Worm (Caenorhabditis elegans): ENCODE results near the gene R02F11.2.

DNA sequence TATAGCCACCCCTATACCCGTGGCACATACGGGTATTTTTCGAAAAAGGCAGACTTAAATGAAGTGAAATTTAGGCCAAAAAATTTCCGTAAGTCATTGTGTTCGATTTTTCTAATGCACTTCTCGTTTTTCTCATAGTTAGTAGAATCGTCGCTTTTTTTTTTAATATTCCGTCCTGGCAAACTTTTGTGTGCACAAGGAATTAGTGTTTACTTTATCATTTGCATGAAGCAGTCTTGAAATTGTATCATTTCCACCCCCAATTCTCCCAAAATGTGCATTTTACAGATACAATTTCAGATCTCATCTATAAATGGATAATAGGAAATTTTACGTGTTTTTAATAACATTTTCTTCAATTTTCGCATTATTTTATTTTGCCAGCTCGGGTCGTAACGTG lies 44.1 kb upstream of the R02F11.2 start, which contains the start of gene C18G1.6:
- TF ChIP-seq nhr-102 (tag; optimal IDR thresholded peaks at IDR 0.05) = no peak
- no peak for TF ChIP-seq madf-5 (GFP tag; IDR thresholded peaks at IDR 0.05)
- TF ChIP-seq pqm-1 (tag; optimal IDR thresholded peaks at IDR 0.05) = no peak

Measured in whole organism, L4 larva.